Worm (Caenorhabditis elegans): Measurements from ENCODE around the gene atic-1.
A peak's percentile ranks its signal among the peaks of the same experiment; 100 is the strongest.

Gene atic-1

DNA sequence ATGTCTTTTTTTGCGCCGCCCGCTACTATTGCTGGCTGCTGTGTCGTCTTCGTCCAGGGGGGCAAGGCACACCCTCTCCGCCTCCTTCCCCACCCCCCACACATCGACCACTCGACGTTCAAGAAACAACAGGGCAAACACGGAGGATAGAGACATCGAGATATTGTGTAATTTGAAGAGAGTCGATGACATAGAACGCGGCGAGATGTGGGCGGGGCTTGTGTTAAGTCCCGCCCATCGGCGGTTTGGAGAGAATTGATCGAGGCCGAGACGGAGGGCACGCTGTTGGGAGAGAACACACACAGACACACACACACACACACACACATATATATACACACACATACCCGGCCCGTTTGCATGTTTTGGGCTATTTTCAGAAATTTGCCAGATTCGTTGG, 36.2 kb upstream of the atic-1 start (continued):
- peak; percentile 62 for TF ChIP-seq nhr-11 (tag; optimal IDR thresholded peaks at IDR 0.05)
- TF ChIP-seq ceh-82 (tag; optimal IDR thresholded peaks at IDR 0.05): no peak
- no peak for TF ChIP-seq spr-3 (GFP tag; optimal IDR thresholded peaks at IDR 0.05)
- TF ChIP-seq mdl-1 (tag; optimal IDR thresholded peaks at IDR 0.05): peak; percentile 56 to 86
- no peak for TF ChIP-seq pqm-1 (tag; optimal IDR thresholded peaks at IDR 0.05)
- peak; percentile 15 for TF ChIP-seq T20F7.1 (GFP tag; optimal IDR thresholded peaks at IDR 0.05)
- TF ChIP-seq T26A8.4 (GFP tag; IDR thresholded peaks at IDR 0.05): peak; percentile 41

DNA sequence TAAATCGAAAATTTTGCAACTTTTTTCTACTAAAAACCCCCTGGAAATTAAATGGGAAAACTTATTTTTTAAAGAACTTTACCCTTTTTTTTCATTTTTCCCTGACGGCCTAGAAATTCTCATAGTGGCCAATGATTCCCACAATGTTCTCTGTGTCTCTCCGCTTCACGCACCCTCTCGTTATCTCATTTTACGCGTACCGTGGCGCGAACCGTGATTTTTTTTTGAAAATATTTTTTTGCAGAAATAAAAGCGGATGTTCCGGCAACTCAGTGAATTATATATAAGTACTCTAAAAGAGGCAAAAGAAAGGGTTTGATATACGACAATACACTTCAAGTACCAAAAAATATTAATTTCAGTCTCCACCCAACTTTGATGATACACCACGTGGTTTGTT, 35.4 kb upstream of the atic-1 start, which contains the start of gene C06A6.2:
C06A6.2 (plus strand) TSS at position 237 of the 400 bp plus-strand sequence.
- TF ChIP-seq lin-13 (GFP tag; optimal IDR thresholded peaks at IDR 0.05): no peak
- peak; percentile 3 for TF ChIP-seq hlh-30 (tag; optimal IDR thresholded peaks at IDR 0.05; ENCODE audit: insufficient read depth)
- TF ChIP-seq nhr-102 (tag; optimal IDR thresholded peaks at IDR 0.05): no peak
- peak; percentile 29 for TF ChIP-seq mes-2 (tag; optimal IDR thresholded peaks at IDR 0.05; ENCODE audit: poor library complexity, severe bottlenecking)
- TF ChIP-seq nhr-48 (tag; optimal IDR thresholded peaks at IDR 0.05): no peak
- no peak for TF ChIP-seq cey-2 (tag; optimal IDR thresholded peaks at IDR 0.05; ENCODE audit: borderline replicate concordance, insufficient read depth)
- TF ChIP-seq attf-4 (tag; optimal IDR thresholded peaks at IDR 0.05): no peak
- no peak for TF ChIP-seq F49E8.2 (tag; optimal IDR thresholded peaks at IDR 0.05; ENCODE audit: borderline replicate concordance)

DNA sequence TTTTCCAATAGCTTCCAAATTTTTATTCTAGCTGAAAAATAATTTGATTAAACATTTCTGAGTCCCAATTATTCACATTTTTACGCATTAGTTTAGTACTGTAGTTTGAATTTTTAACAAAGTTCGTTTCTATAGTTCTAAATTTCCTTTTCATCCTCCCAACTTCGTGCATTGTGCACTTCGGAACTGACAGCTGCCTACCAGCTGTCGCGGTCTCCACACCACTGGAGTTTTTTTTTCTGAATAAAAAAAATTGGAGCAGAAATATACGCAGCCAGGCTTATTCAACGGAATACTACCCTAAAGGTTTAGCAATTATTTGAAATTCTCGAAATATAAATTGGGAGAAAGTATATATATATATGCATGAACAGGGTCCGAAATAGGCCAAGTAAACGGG, 32.6 kb upstream of the atic-1 start:
- peak in 1 of 2 experiments; percentile 29 for TF ChIP-seq unc-62 (GFP tag; optimal IDR thresholded peaks at IDR 0.05 in 1 of 2)
- no peak for TF ChIP-seq unc-62 (tag; optimal IDR thresholded peaks at IDR 0.05)
- no peak for TF ChIP-seq lin-1 (GFP tag; IDR thresholded peaks at IDR 0.05)

DNA sequence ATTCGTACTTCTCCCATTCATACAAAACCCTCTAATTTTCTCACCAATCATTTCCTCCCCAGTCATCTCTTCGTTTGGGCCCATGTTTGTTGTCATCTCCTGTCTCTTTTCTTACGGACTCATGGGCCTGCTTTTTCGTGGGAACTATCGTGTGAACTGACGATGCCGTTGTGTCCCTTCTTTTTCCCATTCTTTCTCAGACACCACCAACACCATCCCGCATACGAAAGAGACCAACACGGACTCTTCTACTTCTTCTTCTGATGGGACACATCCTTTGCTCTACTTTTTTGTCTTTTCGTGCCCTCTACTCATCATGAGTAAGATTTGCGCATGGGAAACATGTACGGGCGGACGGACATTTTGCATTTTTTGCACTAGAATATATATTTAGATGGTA, 31.5 kb upstream of the atic-1 start:
- TF ChIP-seq rbr-2 (tag; optimal IDR thresholded peaks at IDR 0.05) (no peak), daf-12 (tag; optimal IDR thresholded peaks at IDR 0.05) (no peak), aha-1 (tag) (peak; percentile 89)

DNA sequence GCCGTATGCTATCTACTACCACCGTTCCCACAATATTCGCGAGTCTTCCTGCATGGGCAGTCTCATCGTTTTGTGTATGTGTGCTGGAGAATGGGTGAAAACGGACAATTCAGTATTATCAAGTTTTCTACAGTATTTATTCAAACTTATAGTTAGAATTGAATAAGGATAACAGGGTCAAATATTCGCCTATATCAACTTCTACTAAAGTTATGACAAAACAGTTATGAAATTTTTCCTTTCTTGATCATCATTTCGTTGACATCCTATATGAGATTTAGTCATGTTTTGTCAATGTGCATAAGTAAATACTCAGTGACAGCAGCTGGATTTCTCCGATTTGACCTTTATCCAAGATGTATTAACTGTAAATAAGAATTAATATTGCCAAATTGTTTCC, 30.5 kb upstream of the atic-1 start:
- TF ChIP-seq ceh-44 (GFP tag; IDR thresholded peaks at IDR 0.05) (no peak), aha-1 (tag) (peak; percentile 64), unc-62 (GFP tag; optimal IDR thresholded peaks at IDR 0.05 in 1 of 2) (peak in 1 of 2 experiments; percentile 87), unc-62 (tag; optimal IDR thresholded peaks at IDR 0.05) (no peak)

DNA sequence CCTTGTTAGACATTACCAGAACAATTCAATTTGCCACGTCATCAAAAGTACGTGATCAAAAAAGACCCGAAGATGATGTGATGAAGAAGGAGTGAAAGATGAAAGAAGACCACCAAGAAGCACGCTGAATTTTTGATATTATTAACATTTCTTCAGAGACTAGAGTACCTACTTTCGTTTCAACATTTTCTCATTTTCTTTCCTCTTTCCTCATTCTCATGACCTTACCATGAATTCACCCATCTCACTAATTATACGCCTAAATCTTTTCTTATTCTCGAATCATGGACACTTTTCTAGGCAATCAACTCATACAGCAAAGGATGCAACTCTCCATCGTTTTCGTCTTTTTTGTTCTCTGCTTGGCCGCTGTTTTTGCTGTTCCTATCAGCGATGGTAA, 13.2 kb upstream of the atic-1 start, which contains the start of gene flp-10:
flp-10 (plus strand) TSS at position 301 of the 400 bp plus-strand sequence.
- TF ChIP-seq aha-1 (tag): peak; percentile 55
- no peak for TF ChIP-seq dmd-9 (GFP tag; IDR thresholded peaks at IDR 0.05)

DNA sequence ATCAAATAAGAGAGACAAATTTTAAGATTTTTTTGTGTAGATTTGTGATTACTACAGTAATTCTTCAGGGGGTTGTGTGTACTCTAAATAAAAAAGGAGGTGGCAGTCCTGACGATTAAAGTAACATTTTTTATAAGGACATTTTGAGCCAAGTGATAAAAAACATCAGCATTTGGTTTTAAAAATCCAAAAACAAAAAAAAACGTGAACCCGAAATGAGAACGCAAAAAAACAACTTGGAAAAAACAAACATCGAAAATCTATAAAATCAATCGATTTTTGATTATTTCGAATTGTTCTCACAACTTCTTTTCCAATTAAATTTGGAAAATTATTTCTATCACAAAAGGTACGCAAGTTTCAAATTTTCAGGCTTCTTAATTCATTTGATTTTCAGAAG, 11.4 kb upstream of the atic-1 start, which contains the start of gene T06C10.3:
T06C10.3 (plus strand) TSS at position 301 of the 400 bp plus-strand sequence.
- TF ChIP-seq tra-1 (GFP tag; IDR thresholded peaks at IDR 0.05) (no peak), ceh-82 (tag; optimal IDR thresholded peaks at IDR 0.05) (no peak), madf-9 (GFP tag; conservative IDR thresholded peaks at IDR 0.05) (no peak), ceh-28 (tag; optimal IDR thresholded peaks at IDR 0.05) (no peak), F49E8.2 (tag; optimal IDR thresholded peaks at IDR 0.05; ENCODE audit: borderline replicate concordance) (no peak), pqm-1 (tag; optimal IDR thresholded peaks at IDR 0.05) (no peak), zip-11 (GFP tag; IDR thresholded peaks at IDR 0.05) (no peak), T20F7.1 (GFP tag; optimal IDR thresholded peaks at IDR 0.05) (no peak), dmd-9 (GFP tag; IDR thresholded peaks at IDR 0.05) (no peak), zfp-3 (GFP tag; conservative IDR thresholded peaks at IDR 0.05) (no peak), lin-39 (tag; optimal IDR thresholded peaks at IDR 0.05) (no peak)

Data from whole organism, L4 larva.